Worm (Caenorhabditis elegans): ENCODE data around the gene K09F5.1.

Gene K09F5.1

DNA sequence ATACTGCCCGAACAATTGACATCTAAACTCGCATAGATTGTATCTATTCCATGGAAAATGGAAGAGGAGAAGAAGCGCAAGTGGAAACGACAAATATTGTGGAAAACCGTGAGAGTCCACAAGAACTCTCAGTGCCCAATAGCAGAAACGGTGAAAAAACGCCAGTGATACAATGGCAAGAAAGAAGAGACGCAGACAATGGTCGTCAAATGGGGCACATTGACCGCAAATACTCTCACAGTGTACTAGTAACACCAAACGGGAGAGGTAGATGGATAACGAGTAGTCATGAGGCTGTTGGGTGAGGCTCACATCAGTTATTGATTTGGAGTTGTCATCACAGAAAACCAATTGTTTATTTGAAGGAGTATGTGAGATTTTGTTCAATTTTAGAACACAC is 42.9 kb downstream of the K09F5.1 start, which contains the start of gene ZK154.4 (continued):
- no peak for TF ChIP-seq cey-2 (tag; optimal IDR thresholded peaks at IDR 0.05; ENCODE audit: borderline replicate concordance, insufficient read depth)
- TF ChIP-seq pha-4 (GFP tag; IDR thresholded peaks at IDR 0.05) = no peak
- TF ChIP-seq pha-4 (tag; optimal IDR thresholded peaks at IDR 0.05) = peak; percentile 87
- TF ChIP-seq zag-1 (tag; optimal IDR thresholded peaks at IDR 0.05) = no peak
- no peak for TF ChIP-seq lin-15B (tag; optimal IDR thresholded peaks at IDR 0.05)
- TF ChIP-seq arid-1 (GFP tag; conservative IDR thresholded peaks at IDR 0.05) = no peak
- TF ChIP-seq dmd-8 (GFP tag; IDR thresholded peaks at IDR 0.05) = no peak
- TF ChIP-seq madf-9 (GFP tag; conservative IDR thresholded peaks at IDR 0.05) = no peak
- peak in 1 of 2 experiments; percentile 63 for TF ChIP-seq lsy-2 (tag; optimal IDR thresholded peaks at IDR 0.05)

DNA sequence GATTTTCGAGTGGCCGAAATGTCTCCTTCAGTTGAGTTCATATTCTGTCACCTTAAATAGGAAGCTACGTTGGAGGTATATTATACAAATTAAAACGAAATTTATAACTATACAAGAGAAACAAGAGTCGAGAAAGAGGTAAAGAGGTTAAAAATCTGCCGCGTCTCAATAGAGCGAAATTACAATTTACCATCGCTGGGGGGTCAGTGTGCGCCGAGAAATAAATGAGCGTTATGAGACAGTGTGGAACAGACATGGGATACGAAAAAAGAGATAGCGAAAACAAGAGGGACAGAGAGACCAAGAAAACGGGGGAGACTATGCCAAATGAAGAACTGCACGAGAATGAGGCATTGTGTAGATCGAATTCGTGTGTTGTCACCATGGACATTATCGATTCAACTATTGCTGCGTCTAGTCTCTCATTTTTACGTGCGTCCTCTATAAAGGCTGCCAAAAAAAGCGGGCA is 48.5 kb downstream of the K09F5.1 start, which contains the start of gene ZK154.5:
TSS of gene ZK154.5 (minus strand) at position 51 of the 469 bp plus-strand sequence.
- TF ChIP-seq dmd-6 (GFP tag; IDR thresholded peaks at IDR 0.05) = 0 out of 2 replicates have a peak, but pooled peaks have one; percentile 10
- TF ChIP-seq egl-27 (tag; optimal IDR thresholded peaks at IDR 0.05) = no peak
- peak; percentile 58 for TF ChIP-seq hlh-30 (tag; optimal IDR thresholded peaks at IDR 0.05; ENCODE audit: insufficient read depth)
- TF ChIP-seq hmg-1.1 (GFP tag; IDR thresholded peaks at IDR 0.05) = peak; percentile 51
- 0 out of 2 replicates have a peak, but pooled peaks have one; percentile 16 for TF ChIP-seq ctbp-1 (GFP tag; IDR thresholded peaks at IDR 0.05)
- no peak for TF ChIP-seq nhr-77 (tag; optimal IDR thresholded peaks at IDR 0.05)
- peak in 1 of 2 experiments; percentile 18 for TF ChIP-seq hif-1 (tag; optimal IDR thresholded peaks at IDR 0.05)
- TF ChIP-seq mes-2 (tag; optimal IDR thresholded peaks at IDR 0.05; ENCODE audit: poor library complexity, severe bottlenecking) = peak; percentile 24
- peak; percentile 62 for TF ChIP-seq dve-1 (tag; optimal IDR thresholded peaks at IDR 0.05; ENCODE audit: insufficient read depth)
- no peak for TF ChIP-seq T20F7.1 (GFP tag; optimal IDR thresholded peaks at IDR 0.05)
- peak in 1 of 2 experiments; percentile 43 for TF ChIP-seq mdl-1 (tag; optimal IDR thresholded peaks at IDR 0.05)
- peak; percentile 43 for TF ChIP-seq mxl-3 (GFP tag; optimal IDR thresholded peaks at IDR 0.05)
- TF ChIP-seq ceh-28 (tag; optimal IDR thresholded peaks at IDR 0.05) = peak; percentile 10
- peak; percentile 41 for TF ChIP-seq rbr-2 (tag; optimal IDR thresholded peaks at IDR 0.05)
- TF ChIP-seq nhr-48 (tag; optimal IDR thresholded peaks at IDR 0.05) = peak; percentile 1
- TF ChIP-seq pha-4 (GFP tag; IDR thresholded peaks at IDR 0.05) = no peak
- TF ChIP-seq pha-4 (tag; optimal IDR thresholded peaks at IDR 0.05) = peak; percentile 42
- no peak for TF ChIP-seq daf-16 (GFP tag; optimal IDR thresholded peaks at IDR 0.05)
- peak; percentile 53 for TF ChIP-seq daf-16 (tag; optimal IDR thresholded peaks at IDR 0.05)
- peak; percentile 45; the same call in 1 of the 2 replicates for TF ChIP-seq T26A8.4 (GFP tag; IDR thresholded peaks at IDR 0.05)
- TF ChIP-seq dpl-1 (GFP tag; optimal IDR thresholded peaks at IDR 0.05) = peak; percentile 53
- TF ChIP-seq nhr-111 (GFP tag; optimal IDR thresholded peaks at IDR 0.05) = no peak
- peak; percentile 43 for TF ChIP-seq hlh-11 (tag; optimal IDR thresholded peaks at IDR 0.05)
- peak; percentile 60 for TF ChIP-seq mep-1 (tag; optimal IDR thresholded peaks at IDR 0.05)
- no peak for TF ChIP-seq php-3 (GFP tag; IDR thresholded peaks at IDR 0.05)
- TF ChIP-seq zag-1 (tag; optimal IDR thresholded peaks at IDR 0.05) = no peak
- TF ChIP-seq lin-29 (GFP tag; IDR thresholded peaks at IDR 0.05) = no peak
- no peak for TF ChIP-seq zip-11 (GFP tag; IDR thresholded peaks at IDR 0.05)
- TF ChIP-seq ztf-7 (tag; optimal IDR thresholded peaks at IDR 0.05) = peak; percentile 3
- no peak for TF ChIP-seq ces-1 (GFP tag; optimal IDR thresholded peaks at IDR 0.05)
- peak in 1 of 2 experiments; percentile 34 for TF ChIP-seq lsy-2 (tag; optimal IDR thresholded peaks at IDR 0.05)
- TF ChIP-seq nhr-28 (tag; optimal IDR thresholded peaks at IDR 0.05) = peak; percentile 20
- TF ChIP-seq spr-1 (tag; optimal IDR thresholded peaks at IDR 0.05) = no peak

All from whole organism, L4 larva.